Worm (Caenorhabditis elegans) whole organism, late embryonic: ENCODE measurements around the gene T06E6.15.
A peak's percentile ranks its signal among the peaks of the same experiment; 100 is the strongest.
"Not testable (repeated sequence)": the region's sequence is repeated elsewhere in the genome, so short reads cannot be mapped to it uniquely, and the experiment has no call there.

Experiments
- C08G9.2 ChIP-seq: sonication (generic microtip); optimal IDR thresholded peaks from 2 replicates; lab custom pipeline; 2016; ENCODE audit warnings: mild to moderate bottlenecking, missing genetic modification characterization, moderate library complexity, missing compliant biosample characterization
- K09A11.1 ChIP-seq: sonication (generic microtip); optimal IDR thresholded peaks from 2 replicates; lab custom pipeline; 2017; ENCODE audit warnings: antibody characterized with exemption, mild to moderate bottlenecking, missing genetic modification characterization, missing compliant biosample characterization; ENCODE audit not compliant: insufficient read depth
- ama-1 ChIP-seq: fragments of 150-350 bp; optimal IDR thresholded peaks from 2 replicates; lab custom pipeline; 2014
- ceh-14 ChIP-seq: sonication (generic microtip); optimal IDR thresholded peaks from 2 replicates; lab custom pipeline; 2016; ENCODE audit warnings: missing genotype, missing genetic modification characterization, missing compliant biosample characterization
- ceh-18 ChIP-seq: sonication (generic microtip); optimal IDR thresholded peaks from 2 replicates; lab custom pipeline; 2016; ENCODE audit warnings: missing genetic modification characterization, missing compliant biosample characterization
- ceh-22 ChIP-seq: sonication (generic microtip); optimal IDR thresholded peaks from 2 replicates; lab custom pipeline; 2017; ENCODE audit warnings: missing biosample characterization, missing genetic modification characterization
- ceh-34 ChIP-seq: sonication (generic microtip); optimal IDR thresholded peaks from 2 replicates; lab custom pipeline; 2016; ENCODE audit warnings: mild to moderate bottlenecking, missing genetic modification characterization, missing compliant biosample characterization
- ceh-45 ChIP-seq: fragments of 200-800 bp; sonication (Bioruptor generic); IDR thresholded peaks from 2 replicates; pipeline ENCODE4 v1.3.6; 2022; ENCODE audit warnings: missing genetic modification reagents, missing genetic modification characterization, missing compliant biosample characterization
- ceh-48 ChIP-seq: sonication (generic microtip); optimal IDR thresholded peaks from 2 replicates; lab custom pipeline; 2016; ENCODE audit warnings: missing genetic modification characterization, inconsistent platforms, missing compliant biosample characterization
- ceh-9 ChIP-seq: sonication (generic microtip); optimal IDR thresholded peaks from 2 replicates; lab custom pipeline; 2016; ENCODE audit warnings: mild to moderate bottlenecking, missing genetic modification characterization, inconsistent platforms, missing compliant biosample characterization
- elt-2 ChIP-seq: sonication (generic microtip); optimal IDR thresholded peaks from 2 replicates; lab custom pipeline; 2016; ENCODE audit warnings: missing genetic modification reagents, missing genetic modification characterization, missing compliant biosample characterization
- elt-4 ChIP-seq: sonication (generic microtip); optimal IDR thresholded peaks from 2 replicates; lab custom pipeline; 2016; ENCODE audit warnings: missing genetic modification characterization, missing compliant biosample characterization
- ets-4 ChIP-seq: sonication (generic microtip); optimal IDR thresholded peaks from 2 replicates; lab custom pipeline; 2016; ENCODE audit warnings: missing genetic modification characterization, missing compliant biosample characterization
- gmeb-2 ChIP-seq: sonication (generic microtip); optimal IDR thresholded peaks from 2 replicates; lab custom pipeline; 2016; ENCODE audit warnings: missing genetic modification characterization, inconsistent platforms, missing compliant biosample characterization
- hlh-30 ChIP-seq: sonication (generic microtip); optimal IDR thresholded peaks from 2 replicates; lab custom pipeline; 2017; ENCODE audit warnings: antibody characterized with exemption, missing genetic modification characterization, missing compliant biosample characterization; ENCODE audit not compliant: insufficient read depth
- madf-2 ChIP-seq: sonication (generic microtip); optimal IDR thresholded peaks from 2 replicates; lab custom pipeline; 2017; ENCODE audit warnings: missing genetic modification characterization, missing compliant biosample characterization
- nfya-1 ChIP-seq: sonication (generic microtip); optimal IDR thresholded peaks from 2 replicates; lab custom pipeline; 2017; ENCODE audit warnings: missing genetic modification characterization, mild to moderate bottlenecking, missing compliant biosample characterization, antibody characterized with exemption, moderate library complexity
- nhr-232 ChIP-seq: sonication (generic microtip); optimal IDR thresholded peaks from 2 replicates; lab custom pipeline; 2016; ENCODE audit warnings: missing genetic modification characterization, missing compliant biosample characterization
- npax-4 ChIP-seq: sonication (generic microtip); optimal IDR thresholded peaks from 2 replicates; lab custom pipeline; 2016; ENCODE audit warnings: missing genetic modification characterization, missing compliant biosample characterization
- pax-1 ChIP-seq: fragments of 150-350 bp; optimal IDR thresholded peaks from 2 replicates; lab custom pipeline; 2014; ENCODE audit warnings: missing biosample characterization, missing genetic modification characterization
- pha-2 ChIP-seq: sonication (generic microtip); optimal IDR thresholded peaks from 2 replicates; lab custom pipeline; 2017; ENCODE audit warnings: mild to moderate bottlenecking, missing genetic modification characterization, missing compliant biosample characterization
- pha-4 ChIP-seq: fragments of 150-350 bp; optimal IDR thresholded peaks from 2 replicates; lab custom pipeline; 2018; ENCODE audit warnings: missing biosample characterization, missing genetic modification reagents, missing genetic modification characterization
- pros-1 ChIP-seq: fragments of 150-350 bp; optimal IDR thresholded peaks from 2 replicates; lab custom pipeline; 2014; ENCODE audit warnings: missing biosample characterization, missing genetic modification reagents, missing genetic modification characterization
- rnt-1 ChIP-seq: sonication (generic microtip); optimal IDR thresholded peaks from 2 replicates; lab custom pipeline; 2016; ENCODE audit warnings: missing genetic modification characterization, missing compliant biosample characterization
- sdc-2 ChIP-seq: sonication (generic microtip); optimal IDR thresholded peaks from 2 replicates; lab custom pipeline; 2016; ENCODE audit warnings: missing genotype, missing genetic modification characterization, missing compliant biosample characterization
- sox-4 ChIP-seq: sonication (generic microtip); optimal IDR thresholded peaks from 2 replicates; lab custom pipeline; 2017; ENCODE audit warnings: mild to moderate bottlenecking, missing genetic modification characterization, inconsistent platforms, missing compliant biosample characterization
- syd-9 ChIP-seq: sonication (generic microtip); optimal IDR thresholded peaks from 2 replicates; lab custom pipeline; 2016; ENCODE audit warnings: mild to moderate bottlenecking, missing genetic modification characterization, moderate library complexity, missing compliant biosample characterization
- tbx-7 ChIP-seq: sonication (generic microtip); optimal IDR thresholded peaks from 2 replicates; lab custom pipeline; 2016; ENCODE audit warnings: missing genotype, missing genetic modification characterization, missing compliant biosample characterization
- unc-3 ChIP-seq, 2 experiments: fragments of 200-800 bp in 1 of 2; sonication (Bioruptor generic) in 1 of 2; sonication (generic microtip) in 1 of 2; conservative IDR thresholded peaks in 1 of 2; optimal IDR thresholded peaks in 1 of 2; 2 replicates each; pipeline versions ENCODE4 v1.3.6 to Lab custom; 2016 to 2022; ENCODE audit warnings: missing compliant biosample characterization in 2 of 2, missing genetic modification characterization in 2 of 2, missing genetic modification reagents in 1 of 2
- unc-42 ChIP-seq: sonication (generic microtip); optimal IDR thresholded peaks from 2 replicates; lab custom pipeline; 2016; ENCODE audit warnings: missing genotype, missing genetic modification characterization, missing compliant biosample characterization
- unc-55 ChIP-seq: sonication (generic microtip); optimal IDR thresholded peaks from 2 replicates; lab custom pipeline; 2017; ENCODE audit warnings: missing biosample characterization, missing genetic modification reagents, missing genetic modification characterization
- zip-5 ChIP-seq: sonication (generic microtip); optimal IDR thresholded peaks from 2 replicates; lab custom pipeline; 2016; ENCODE audit warnings: missing genetic modification characterization, missing compliant biosample characterization
- ztf-16 ChIP-seq: sonication (generic microtip); optimal IDR thresholded peaks from 2 replicates; lab custom pipeline; 2017; ENCODE audit warnings: missing genetic modification characterization, missing compliant biosample characterization

The T06E6.15 gene

ce11 chrV:15367770-15368169 is 31.8 kb downstream of the T06E6.15 start:
- TF ChIP-seq syd-9 (tag; lab: Kevin White, UChicago) (no peak), rnt-1 (tag; lab: Kevin White, UChicago) (no peak), gmeb-2 (tag; lab: Kevin White, UChicago) (no peak), pros-1 (tag; lab: Kevin White, UChicago) (no peak), hlh-30 (tag; lab: Kevin White, UChicago) (no peak), sox-4 (tag; lab: Kevin White, UChicago) (no peak), elt-2 (no peak), unc-55 (no peak), npax-4 (tag; lab: Kevin White, UChicago) (no peak), unc-42 (tag; lab: Kevin White, UChicago) (no peak), C08G9.2 (no peak), K09A11.1 (tag; lab: Kevin White, UChicago) (no peak), unc-3 (GFP tag; conservative IDR thresholded peaks at IDR 0.05; lab: Robert Waterston, UW) (no peak), unc-3 (tag; optimal IDR thresholded peaks at IDR 0.05; lab: Kevin White, UChicago) (no peak), ceh-34 (no peak), tbx-7 (tag; lab: Kevin White, UChicago) (no peak), zip-5 (tag; lab: Kevin White, UChicago) (no peak), ceh-48 (tag; lab: Kevin White, UChicago) (no peak), sdc-2 (no peak), nhr-232 (tag; lab: Kevin White, UChicago) (no peak)

- not testable (repeated sequence) for TF ChIP-seq ceh-9; ceh-22 (tag; lab: Kevin White, UChicago); ceh-45
- TF ChIP-seq, all 69 proteins: peak for 0; not testable (repeated sequence) for 69
Measured at ce11 chrV:15361412-15361811, 38.2 kb downstream of the T06E6.15 start, which contains the start of gene ech-1.1. Gene ech-1.1, minus strand, starts transcription at chrV:15361512.

ce11 chrV:15354648-15355047 is 44.9 kb downstream of the T06E6.15 start, which contains the start of gene C29F3.7:
Gene C29F3.7, plus strand, starts transcription at chrV:15354901.
- peak; percentile 62 for TF ChIP-seq elt-2
- TF ChIP-seq pha-2 (tag; lab: Kevin White, UChicago), result no peak
- TF ChIP-seq, all 69 proteins: peak for 1

ce11 chrV:15352376-15352775 is 47.2 kb downstream of the T06E6.15 start, which contains the start of gene srx-58:
Gene srx-58, plus strand, starts transcription at chrV:15352676.
- TF ChIP-seq ets-4 (tag; lab: Kevin White, UChicago), result no peak
- TF ChIP-seq ceh-18 (tag; lab: Kevin White, UChicago), result no peak
- TF ChIP-seq ceh-14 (tag; lab: Kevin White, UChicago), result no peak
- no peak for TF ChIP-seq pax-1 (tag; lab: Kevin White, UChicago)
- no peak for TF ChIP-seq unc-42 (tag; lab: Kevin White, UChicago)
- TF ChIP-seq ama-1 (lab: Kevin White, UChicago), result no peak
- no peak for TF ChIP-seq ceh-48 (tag; lab: Kevin White, UChicago)
- no peak for TF ChIP-seq elt-4 (tag; lab: Kevin White, UChicago)
- no peak for TF ChIP-seq nhr-232 (tag; lab: Kevin White, UChicago)
- no peak for TF ChIP-seq nfya-1 (tag; lab: Kevin White, UChicago)
- TF ChIP-seq elt-2, result no peak
- no peak for TF ChIP-seq ceh-9
- no peak for TF ChIP-seq K09A11.1 (tag; lab: Kevin White, UChicago)
- TF ChIP-seq tbx-7 (tag; lab: Kevin White, UChicago), result no peak

- TF ChIP-seq ceh-45 (no peak), gmeb-2 (tag; lab: Kevin White, UChicago) (no peak)
Measured at ce11 chrV:15350615-15351014, 49.0 kb downstream of the T06E6.15 start, which contains the start of gene clec-231. Gene clec-231, minus strand, starts transcription at chrV:15350715.

- no peak for TF ChIP-seq pha-4 (tag; lab: Kevin White, UChicago)
- no peak for TF ChIP-seq ceh-22 (tag; lab: Kevin White, UChicago)
- TF ChIP-seq unc-3 (GFP tag; conservative IDR thresholded peaks at IDR 0.05; lab: Robert Waterston, UW), result no peak
- no peak for TF ChIP-seq unc-3 (tag; optimal IDR thresholded peaks at IDR 0.05; lab: Kevin White, UChicago)
- no peak for TF ChIP-seq madf-2 (tag; lab: Kevin White, UChicago)
- no peak for TF ChIP-seq pha-2 (tag; lab: Kevin White, UChicago)
- no peak for TF ChIP-seq elt-2
- TF ChIP-seq ztf-16 (tag; lab: Kevin White, UChicago), result no peak
Measured at ce11 chrV:15349044-15349443, 50.5 kb downstream of the T06E6.15 start, which contains the start of gene clec-230. Gene clec-230, minus strand, starts transcription at chrV:15349144.
